Worm (Caenorhabditis elegans) whole organism, midembryonic: ENCODE data around the gene T11G6.3.
A peak's percentile ranks its signal among the peaks of the same experiment; 100 is the strongest.

ENCODE experiments used
- T22C8.4 ChIP-seq: fragments of 200-800 bp; sonication (Bioruptor generic); IDR thresholded peaks from 2 replicates; pipeline ENCODE4 v1.3.6; 2022; ENCODE audit warnings: missing genetic modification characterization, missing compliant biosample characterization
- cog-1 ChIP-seq: sonication (generic microtip); optimal IDR thresholded peaks from 2 replicates; lab custom pipeline; 2016; ENCODE audit warnings: missing genetic modification characterization, missing compliant biosample characterization
- flt-1 ChIP-seq: fragments of 200-800 bp; sonication (Bioruptor generic); IDR thresholded peaks from 2 replicates; pipeline ENCODE4 v1.3.6; 2022; ENCODE audit warnings: missing genetic modification characterization, missing compliant biosample characterization
- klf-2 ChIP-seq: fragments of 200-800 bp; sonication (Bioruptor generic); conservative IDR thresholded peaks from 2 replicates; pipeline ENCODE4 v1.3.6; 2022; ENCODE audit warnings: missing genetic modification reagents, missing genetic modification characterization, missing compliant biosample characterization
- med-1 ChIP-seq: sonication (generic microtip); optimal IDR thresholded peaks from 2 replicates; lab custom pipeline; 2017; ENCODE audit warnings: missing genetic modification characterization, mild to moderate bottlenecking, missing compliant biosample characterization, antibody characterized with exemption, missing genetic modification reagents; ENCODE audit not compliant: insufficient read depth
- ref-1 ChIP-seq: fragments of 200-800 bp; sonication (Bioruptor generic); conservative IDR thresholded peaks from 2 replicates; pipeline ENCODE4 v1.3.6; 2022; ENCODE audit warnings: missing genetic modification reagents, missing genetic modification characterization, missing compliant biosample characterization
- tab-1 ChIP-seq: fragments of 200-800 bp; sonication (Bioruptor generic); IDR thresholded peaks from 2 replicates; pipeline ENCODE4 v1.3.6; 2022; ENCODE audit warnings: missing genetic modification characterization, missing compliant biosample characterization
- ztf-23 ChIP-seq: fragments of 200-800 bp; sonication (Bioruptor generic); IDR thresholded peaks from 2 replicates; pipeline ENCODE4 v1.3.6; 2022; ENCODE audit warnings: missing genetic modification reagents, missing genetic modification characterization, missing compliant biosample characterization
- ztf-29 ChIP-seq: fragments of 200-800 bp; sonication (Bioruptor generic); IDR thresholded peaks from 2 replicates; pipeline ENCODE4 v1.3.6; 2022; ENCODE audit warnings: missing genetic modification reagents, missing genetic modification characterization, missing compliant biosample characterization

The T11G6.3 gene

DNA sequence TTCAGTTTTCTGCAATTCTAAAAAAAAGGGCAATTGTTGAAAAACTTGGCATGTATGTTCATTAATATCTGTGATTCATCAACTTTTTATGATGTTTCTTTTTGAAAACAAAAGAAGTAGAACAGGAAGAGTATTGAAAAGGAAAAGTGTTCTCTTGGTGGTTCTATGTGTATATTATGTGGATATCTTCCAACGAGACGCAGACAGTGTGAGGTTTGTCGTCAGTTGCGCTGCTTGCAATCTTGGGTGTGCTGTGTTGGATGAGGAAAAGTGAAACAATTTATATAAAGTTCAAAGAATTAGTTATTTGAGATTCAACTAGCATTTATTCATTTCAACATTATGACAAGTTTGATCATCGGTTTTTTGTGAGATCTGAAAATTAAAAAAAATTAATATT is 2.6 kb downstream of the T11G6.3 start:
- TF ChIP-seq flt-1 (no peak), T22C8.4 (no peak), ztf-29 (GFP tag; lab: Robert Waterston, UW) (no peak), ztf-23 (GFP tag; lab: Robert Waterston, UW) (no peak), klf-2 (no peak), med-1 (no peak), cog-1 (tag; lab: Kevin White, UChicago) (no peak), ref-1 (GFP tag; lab: Robert Waterston, UW) (no peak), tab-1 (GFP tag; lab: Robert Waterston, UW) (no peak)

DNA sequence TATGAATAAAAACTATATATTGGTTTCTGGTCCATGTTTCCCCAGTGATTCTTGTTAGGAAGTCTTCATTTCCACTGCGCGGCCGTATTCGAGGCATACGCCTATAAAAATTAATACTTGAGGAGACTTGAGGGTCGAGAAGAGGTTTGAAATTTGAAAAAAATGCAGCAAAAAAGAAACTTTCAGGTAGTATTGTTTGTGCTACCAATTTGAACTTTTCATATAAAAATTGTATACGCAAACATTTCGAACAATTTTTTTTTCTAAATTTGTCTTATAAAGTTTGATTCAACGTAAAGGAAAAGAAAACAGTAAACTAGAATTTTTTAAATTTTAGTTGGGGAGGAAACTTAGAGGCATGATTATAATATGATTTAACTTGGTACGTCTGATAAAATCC is 3.2 kb downstream of the T11G6.3 start, which contains the start of gene T11G6.4:
Gene T11G6.4, minus strand, starts transcription at position 101 of the 400 bp plus-strand sequence.
- TF ChIP-seq med-1 (no peak), ztf-29 (GFP tag; lab: Robert Waterston, UW) (no peak), klf-2 (no peak), cog-1 (tag; lab: Kevin White, UChicago) (no peak), ztf-23 (GFP tag; lab: Robert Waterston, UW) (no peak), T22C8.4 (no peak), ref-1 (GFP tag; lab: Robert Waterston, UW) (no peak), flt-1 (no peak), tab-1 (GFP tag; lab: Robert Waterston, UW) (no peak)

DNA sequence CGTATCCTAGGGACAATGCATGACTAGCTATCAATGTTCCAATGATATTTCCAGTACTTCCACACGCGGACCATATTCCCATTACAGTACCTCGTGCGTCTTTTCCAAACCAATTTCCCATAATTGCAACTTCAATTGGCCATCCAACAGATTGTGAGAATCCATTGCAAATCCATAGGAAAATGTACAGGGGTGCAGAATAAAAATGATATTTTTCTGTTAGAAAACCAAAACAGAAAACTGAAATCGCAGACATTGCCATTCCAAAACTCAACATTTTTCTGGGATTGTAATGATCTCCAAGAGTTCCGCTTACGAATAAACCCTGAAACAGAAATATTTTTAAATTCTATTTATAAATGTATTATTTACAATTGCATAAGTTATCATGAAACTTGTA is 3.9 kb downstream of the T11G6.3 start:
- TF ChIP-seq ztf-29 (GFP tag; lab: Robert Waterston, UW), result no peak
- no peak for TF ChIP-seq klf-2

DNA sequence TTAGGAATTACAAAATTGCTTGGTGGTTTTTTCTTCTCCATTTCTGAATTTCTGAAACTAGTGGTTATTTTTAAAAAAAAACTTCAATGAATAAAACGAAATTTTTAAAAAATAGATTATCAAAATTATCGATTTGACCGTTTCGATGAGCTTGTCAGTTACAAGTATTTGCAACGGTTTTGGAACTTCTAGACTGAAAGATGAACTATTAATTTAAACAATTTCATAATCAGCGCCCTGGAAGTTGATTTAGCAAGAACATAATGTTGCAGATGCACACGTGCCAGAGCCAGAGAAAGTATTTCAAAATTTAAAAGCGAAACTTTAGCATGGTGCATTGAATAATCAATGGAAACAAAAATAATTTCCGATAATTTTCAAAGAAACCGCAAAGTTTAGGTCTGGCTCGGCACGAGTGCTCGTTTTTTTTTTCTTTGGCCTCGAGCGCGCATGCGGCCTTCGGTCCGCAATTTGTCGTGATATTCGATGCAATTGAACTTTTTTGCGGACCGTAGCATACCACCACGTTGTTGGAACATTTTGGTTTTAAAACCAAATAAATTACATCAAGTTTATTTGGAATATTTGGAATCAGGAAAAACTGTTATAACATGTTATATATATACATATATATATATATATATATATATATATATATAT is 12.2 kb downstream of the T11G6.3 start, which contains the start of gene T11G6.5:
Gene T11G6.5, minus strand, starts transcription at position 51 of the 660 bp plus-strand sequence.
- TF ChIP-seq flt-1, result no peak
- no peak for TF ChIP-seq ref-1 (GFP tag; lab: Robert Waterston, UW)
- no peak for TF ChIP-seq ztf-29 (GFP tag; lab: Robert Waterston, UW)
- TF ChIP-seq ztf-23 (GFP tag; lab: Robert Waterston, UW), result no peak

DNA sequence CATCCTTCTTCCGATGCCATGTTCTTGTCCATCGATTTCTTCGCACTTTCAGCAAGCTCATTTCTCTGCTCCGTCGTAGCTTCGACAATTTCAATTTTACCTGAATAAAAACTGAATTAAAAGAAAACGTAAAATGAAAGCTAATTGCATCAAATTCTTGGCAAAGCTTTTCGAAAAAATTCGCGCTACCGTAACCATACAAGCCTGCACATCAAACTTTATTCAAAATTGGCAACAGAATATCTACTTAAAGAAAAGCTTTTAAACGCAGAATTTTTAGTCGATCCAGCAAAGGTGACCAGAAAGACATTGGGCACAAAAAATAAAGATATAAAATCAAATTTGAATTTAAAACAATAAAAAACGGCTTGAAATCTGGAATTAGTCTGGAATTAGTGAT is 12.8 kb downstream of the T11G6.3 start:
- TF ChIP-seq flt-1 (no peak), cog-1 (tag; lab: Kevin White, UChicago) (no peak), tab-1 (GFP tag; lab: Robert Waterston, UW) (no peak), ztf-29 (GFP tag; lab: Robert Waterston, UW) (no peak), ztf-23 (GFP tag; lab: Robert Waterston, UW) (no peak), ref-1 (GFP tag; lab: Robert Waterston, UW) (no peak), med-1 (no peak), T22C8.4 (no peak), klf-2 (no peak)

- TF ChIP-seq T22C8.4 (no peak), med-1 (no peak), klf-2 (no peak)
These were observed 22.9 kb downstream of the T11G6.3 start, which contains the start of gene best-15 for ce11 chrIV:10832148-10832547. best-15 (minus strand) TSS chrIV:10832248.

DNA sequence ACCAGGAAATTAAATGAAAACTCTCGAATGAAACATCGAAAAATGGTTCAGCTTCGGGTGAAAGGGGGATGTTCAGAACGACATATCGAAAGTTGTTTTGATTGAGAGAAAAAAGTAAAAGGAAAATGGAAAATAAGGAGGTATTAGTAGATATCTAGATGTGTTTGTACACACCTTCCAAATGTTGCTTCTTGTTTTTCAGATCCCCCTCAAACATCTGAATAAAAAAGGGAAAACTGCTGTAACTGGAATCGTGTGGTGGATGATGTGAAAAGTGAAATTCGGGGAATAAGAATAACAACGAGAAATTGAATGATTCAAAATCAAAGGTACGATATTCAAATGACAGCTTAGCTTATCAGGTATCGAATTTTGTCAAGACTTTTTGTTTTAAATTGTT is 27.0 kb downstream of the T11G6.3 start, which contains the start of gene npax-3:
Gene npax-3, minus strand, starts transcription at position 101 of the 400 bp plus-strand sequence.
- TF ChIP-seq klf-2 (no peak), cog-1 (tag; lab: Kevin White, UChicago) (no peak)

DNA sequence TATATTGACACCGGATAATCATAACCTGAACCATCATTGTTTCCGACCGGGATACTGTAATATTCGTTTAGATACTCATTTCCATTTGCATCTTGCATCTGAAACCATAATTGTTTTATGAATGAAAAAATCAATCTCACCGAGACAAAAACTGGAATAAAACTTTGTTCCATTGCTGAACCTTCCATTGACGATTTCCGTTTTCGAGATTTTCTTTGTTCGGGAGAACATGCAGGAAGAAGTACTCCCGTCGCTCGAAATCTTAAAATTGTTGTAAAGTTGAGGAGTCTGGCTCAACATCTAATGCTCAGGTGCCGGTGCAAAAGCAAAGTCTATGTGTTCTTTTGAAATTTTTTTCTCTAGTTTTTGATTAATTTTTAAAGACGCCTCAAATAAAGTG is 29.0 kb downstream of the T11G6.3 start:
- TF ChIP-seq ztf-29 (GFP tag; lab: Robert Waterston, UW) (no peak), ztf-23 (GFP tag; lab: Robert Waterston, UW) (no peak), med-1 (no peak), tab-1 (GFP tag; lab: Robert Waterston, UW) (no peak), flt-1 (no peak), T22C8.4 (no peak), klf-2 (no peak), ref-1 (GFP tag; lab: Robert Waterston, UW) (no peak), cog-1 (tag; lab: Kevin White, UChicago) (no peak)

- 0 out of 2 replicates have a peak, but pooled peaks have one; percentile 18 for TF ChIP-seq ztf-23 (GFP tag; lab: Robert Waterston, UW)
- no peak for TF ChIP-seq T22C8.4
These were observed 29.7 kb downstream of the T11G6.3 start for ce11 chrIV:10825383-10825782.

DNA sequence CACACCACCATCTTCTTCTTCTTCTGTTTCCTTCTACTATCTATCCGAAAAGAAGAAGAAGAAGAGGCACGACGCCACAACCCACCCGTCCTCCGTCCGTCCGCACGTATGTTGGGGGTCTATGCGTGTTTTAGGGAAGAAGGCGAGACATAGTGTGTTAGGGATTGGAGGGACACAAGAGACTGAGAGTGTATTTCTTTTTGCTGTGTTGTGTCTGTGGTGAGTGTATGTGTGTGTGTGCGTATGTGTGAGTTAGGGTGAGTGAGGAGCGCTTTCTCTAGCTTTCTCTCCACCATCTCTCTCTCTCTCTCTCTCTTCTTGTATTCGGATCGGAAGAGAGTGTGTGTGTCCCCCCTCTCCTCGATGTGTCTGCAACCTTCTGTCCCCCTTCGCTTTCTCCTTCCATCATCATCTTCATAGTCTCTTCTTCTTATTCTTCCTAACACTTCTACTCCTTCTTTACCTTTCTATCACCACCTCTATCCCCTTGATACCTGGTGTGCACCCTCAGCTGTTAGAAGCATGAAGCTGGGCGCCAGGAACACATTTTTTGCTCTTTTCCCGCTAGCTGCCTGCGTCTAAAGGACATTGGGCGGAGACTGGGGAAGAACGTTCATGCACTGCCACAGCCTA is 33.2 kb downstream of the T11G6.3 start:
- TF ChIP-seq klf-2, result peak; percentile 54; the same call in 1 of the 2 replicates
- TF ChIP-seq cog-1 (tag; lab: Kevin White, UChicago), result peak; percentile 91
- no peak for TF ChIP-seq T22C8.4
- TF ChIP-seq tab-1 (GFP tag; lab: Robert Waterston, UW), result no peak
- TF ChIP-seq med-1, result no peak
- TF ChIP-seq ref-1 (GFP tag; lab: Robert Waterston, UW), result 0 out of 2 replicates have a peak, but pooled peaks have one; percentile 23
- peak; percentile 65 for TF ChIP-seq ztf-29 (GFP tag; lab: Robert Waterston, UW)
- TF ChIP-seq flt-1, result peak; percentile 68; the same call in 1 of the 2 replicates
- no peak for TF ChIP-seq ztf-23 (GFP tag; lab: Robert Waterston, UW)
